Worm (Caenorhabditis elegans): ENCODE measurements around the gene fmo-2.
"Not testable (repeated sequence)": the region's sequence is repeated elsewhere in the genome, so short reads cannot be mapped to it uniquely, and the experiment has no call there.

Gene fmo-2

DNA sequence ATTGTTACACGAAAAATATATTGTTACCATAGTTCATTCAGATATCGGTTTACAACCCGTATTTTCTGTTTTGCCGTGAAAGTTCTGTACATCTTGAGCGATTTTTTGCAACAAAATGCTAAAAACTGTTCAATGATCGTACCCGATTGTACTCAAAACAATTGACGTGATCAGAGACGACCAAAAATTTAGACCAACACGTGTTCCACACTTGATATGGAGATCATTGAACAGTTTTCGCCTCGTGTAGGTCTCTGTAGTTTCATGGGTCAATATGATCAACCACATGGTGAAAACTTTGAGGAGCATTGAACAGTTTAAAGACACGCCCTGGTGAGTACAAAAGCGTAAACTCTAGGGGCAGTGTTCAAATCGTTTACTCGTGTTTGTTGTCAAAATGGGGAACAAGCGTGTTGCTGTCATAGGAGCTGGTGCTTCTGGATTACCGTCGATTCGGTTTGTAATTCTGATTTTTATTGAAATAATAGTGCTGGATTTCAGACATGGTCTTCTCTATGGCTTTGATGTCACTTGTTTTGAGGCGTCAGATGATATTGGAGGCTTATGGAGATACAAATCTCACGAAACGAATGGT lies at the start of gene fmo-2:
TSS of gene fmo-2 (plus strand) at position 370 of the 595 bp plus-strand sequence.
- TF ChIP-seq pqm-1 (tag; optimal IDR thresholded peaks at IDR 0.05) (no peak), F13H6.1 (tag; optimal IDR thresholded peaks at IDR 0.05) (no peak), ztf-16 (tag; optimal IDR thresholded peaks at IDR 0.05) (no peak)

DNA sequence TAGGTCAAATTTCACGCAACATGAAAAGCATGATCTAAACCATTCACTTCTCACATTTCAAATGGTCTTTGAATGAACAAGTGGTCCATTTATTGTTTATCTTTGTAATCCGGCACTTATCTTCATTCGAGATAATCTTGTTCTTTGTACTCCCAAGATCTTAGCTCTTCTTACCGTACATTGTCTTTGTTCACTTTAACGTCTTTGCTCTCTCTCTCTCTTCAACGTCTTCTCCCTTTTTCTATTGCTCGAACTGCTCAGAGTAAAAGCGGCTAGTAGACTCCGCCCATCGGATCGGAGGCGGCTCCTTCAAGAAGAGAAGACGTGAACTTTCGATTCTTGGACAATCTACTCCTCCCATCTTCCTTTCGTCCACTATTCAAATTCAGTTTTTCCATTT lies 45.7 kb upstream of the fmo-2 start, which contains the start of gene F56C4.1:
TSS of gene F56C4.1 (plus strand) at position 301 of the 400 bp plus-strand sequence.
- no peak for TF ChIP-seq fkh-10 (GFP tag; optimal IDR thresholded peaks at IDR 0.05)
- no peak for TF ChIP-seq unc-55 (GFP tag; optimal IDR thresholded peaks at IDR 0.05)
- TF ChIP-seq dve-1 (tag; optimal IDR thresholded peaks at IDR 0.05): no peak
- no peak for TF ChIP-seq eyg-1 (tag; optimal IDR thresholded peaks at IDR 0.05)
- no peak for TF ChIP-seq che-1 (tag; optimal IDR thresholded peaks at IDR 0.05)
- TF ChIP-seq gmeb-2 (tag; optimal IDR thresholded peaks at IDR 0.05): no peak

DNA sequence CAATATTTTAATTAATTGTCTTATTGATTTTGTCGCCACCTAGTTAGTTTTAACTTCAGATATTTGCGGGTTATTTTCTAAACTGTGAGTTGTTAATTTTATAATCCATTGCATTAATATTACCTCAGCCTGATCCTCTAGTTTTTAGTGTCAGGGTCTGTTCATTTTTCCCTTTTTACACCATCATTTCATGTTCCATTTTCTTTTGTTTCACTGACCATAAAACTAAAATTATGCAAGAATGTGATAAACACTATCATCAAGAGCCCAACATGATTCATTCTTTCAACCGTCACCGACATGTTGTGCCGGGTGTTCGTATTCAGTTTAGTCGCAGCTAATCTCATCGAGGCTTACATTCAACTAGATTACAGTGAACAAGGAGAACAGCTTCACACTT lies 43.3 kb upstream of the fmo-2 start, which contains the start of gene F56C4.2:
TSS of gene F56C4.2 (plus strand) at position 301 of the 400 bp plus-strand sequence.
- TF ChIP-seq lim-6 (tag; optimal IDR thresholded peaks at IDR 0.05): no peak
- TF ChIP-seq ceh-31 (tag; optimal IDR thresholded peaks at IDR 0.05): no peak
- TF ChIP-seq ceh-14 (tag; optimal IDR thresholded peaks at IDR 0.05): no peak
- no peak for TF ChIP-seq sdc-2 (tag; optimal IDR thresholded peaks at IDR 0.05)
- no peak for TF ChIP-seq hlh-8 (tag; optimal IDR thresholded peaks at IDR 0.05)
- TF ChIP-seq dve-1 (tag; optimal IDR thresholded peaks at IDR 0.05): no peak
- no peak for TF ChIP-seq ets-4 (tag; optimal IDR thresholded peaks at IDR 0.05)
- TF ChIP-seq pqm-1 (tag; optimal IDR thresholded peaks at IDR 0.05): no peak
- no peak for TF ChIP-seq gmeb-2 (tag; optimal IDR thresholded peaks at IDR 0.05)

DNA sequence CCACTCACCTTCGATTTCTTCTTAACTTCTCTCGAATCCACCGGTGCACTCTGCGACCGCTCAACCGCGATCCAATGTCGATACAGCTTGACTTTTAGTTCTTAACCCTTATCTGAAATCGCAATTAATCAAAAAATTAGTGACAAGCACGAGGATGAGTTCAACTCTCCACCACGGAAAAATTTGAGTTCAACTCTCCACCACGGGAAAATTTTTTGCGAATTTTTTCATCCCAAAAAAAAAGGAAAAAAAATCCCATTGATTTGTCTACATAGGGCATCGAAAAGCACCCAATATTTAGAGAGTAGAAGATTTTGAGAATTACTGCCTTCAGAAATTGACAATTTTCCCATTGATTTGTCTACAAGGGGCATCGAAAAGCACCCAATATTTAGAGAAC lies 28.3 kb upstream of the fmo-2 start, which contains the start of gene glb-19:
TSS of gene glb-19 (minus strand) at position 101 of the 400 bp plus-strand sequence.
- TF ChIP-seq gmeb-2 (tag; optimal IDR thresholded peaks at IDR 0.05); hlh-13 (GFP tag; optimal IDR thresholded peaks at IDR 0.05); unc-55 (GFP tag; optimal IDR thresholded peaks at IDR 0.05): not testable (repeated sequence)

DNA sequence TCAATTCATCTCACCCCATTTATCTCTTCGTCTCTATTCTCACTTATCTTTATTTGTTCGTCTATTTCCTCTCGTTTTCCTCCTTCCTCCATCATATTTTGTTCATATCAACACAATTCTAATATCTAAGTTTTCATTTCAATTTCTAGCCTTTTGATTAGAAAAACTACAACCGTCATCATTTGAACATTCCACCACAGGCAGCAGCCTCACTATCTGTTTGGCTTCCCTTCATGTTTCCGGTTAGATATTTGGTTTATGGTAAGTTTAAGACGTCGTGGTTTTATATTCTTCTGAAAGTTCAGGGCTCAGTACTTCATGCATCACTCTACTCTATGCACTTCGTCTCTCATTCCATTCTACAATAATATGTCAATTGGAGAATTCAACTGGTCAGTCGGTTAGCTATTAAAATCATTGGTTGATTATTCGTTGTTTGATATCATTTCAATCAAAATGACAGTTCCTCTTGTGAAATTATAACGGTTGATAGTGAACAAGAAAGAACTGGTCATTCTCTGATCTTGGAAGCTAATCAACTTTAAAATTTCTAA lies 25.5 kb upstream of the fmo-2 start, which contains the start of gene K08C7.1:
TSS of gene K08C7.1 (plus strand) at position 43 of the 554 bp plus-strand sequence.
- no peak for TF ChIP-seq npax-4 (tag; optimal IDR thresholded peaks at IDR 0.05)
- no peak for TF ChIP-seq pha-2 (tag; optimal IDR thresholded peaks at IDR 0.05)
- TF ChIP-seq ceh-6 (GFP tag; optimal IDR thresholded peaks at IDR 0.05): no peak
- no peak for TF ChIP-seq unc-42 (tag; optimal IDR thresholded peaks at IDR 0.05)
- no peak for TF ChIP-seq ceh-34 (tag; optimal IDR thresholded peaks at IDR 0.05)

DNA sequence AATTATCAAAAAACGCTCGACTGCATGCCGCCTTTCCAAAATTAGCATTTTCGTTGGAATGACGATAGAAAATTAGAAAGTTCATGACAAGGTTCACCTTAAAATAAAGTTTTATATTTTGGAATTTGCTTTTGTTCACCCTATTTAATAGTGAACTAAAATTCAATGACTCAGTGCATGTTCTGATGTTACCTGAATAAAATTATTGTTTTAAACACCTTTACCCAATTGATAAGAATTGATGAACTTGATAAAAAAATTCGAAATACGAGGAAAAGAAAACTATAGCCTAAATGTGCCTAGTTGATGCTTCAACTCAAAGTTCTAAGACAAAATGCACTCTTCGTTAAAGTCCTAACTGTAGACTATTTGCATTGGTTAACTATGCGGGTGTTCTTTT lies 21.3 kb upstream of the fmo-2 start:
- TF ChIP-seq ceh-6 (GFP tag; optimal IDR thresholded peaks at IDR 0.05) (no peak), ets-4 (tag; optimal IDR thresholded peaks at IDR 0.05) (no peak), ceh-31 (tag; optimal IDR thresholded peaks at IDR 0.05) (no peak), elt-4 (tag; optimal IDR thresholded peaks at IDR 0.05) (no peak), sox-2 (GFP tag; IDR thresholded peaks at IDR 0.05) (no peak), sdc-2 (tag; optimal IDR thresholded peaks at IDR 0.05) (no peak), fkh-10 (GFP tag; optimal IDR thresholded peaks at IDR 0.05) (no peak), nhr-232 (tag; optimal IDR thresholded peaks at IDR 0.05) (no peak), npax-4 (tag; optimal IDR thresholded peaks at IDR 0.05) (no peak), sox-4 (tag; optimal IDR thresholded peaks at IDR 0.05) (no peak), C08G9.2 (tag; optimal IDR thresholded peaks at IDR 0.05) (no peak), F13H6.1 (tag; optimal IDR thresholded peaks at IDR 0.05) (no peak), unc-3 (GFP tag; conservative IDR thresholded peaks at IDR 0.05) (no peak), unc-3 (tag; optimal IDR thresholded peaks at IDR 0.05) (no peak), ceh-14 (tag; optimal IDR thresholded peaks at IDR 0.05) (no peak), pag-3 (tag; optimal IDR thresholded peaks at IDR 0.05; ENCODE audit: borderline replicate concordance) (no peak), tbx-2 (tag; optimal IDR thresholded peaks at IDR 0.05) (no peak)
